Fruit fly (Drosophila melanogaster) whole organism, adult: ENCODE data around the gene wdn.

Experiments
- CG11617 ChIP-seq: fragments of 200-800 bp; sonication (Bioruptor generic); optimal IDR thresholded peaks from 2 replicates; lab custom pipeline; 2017; ENCODE audit warnings: mild to moderate bottlenecking, missing biosample characterization, missing genetic modification reagents, missing genetic modification characterization
- CG12768 ChIP-seq: fragments of 200-800 bp; sonication (Bioruptor generic); optimal IDR thresholded peaks from 2 replicates; lab custom pipeline; 2017; ENCODE audit warnings: missing biosample characterization, missing genetic modification characterization, mild to moderate bottlenecking, moderate library complexity, missing genetic modification reagents
- CG14711 ChIP-seq: fragments of 200-800 bp; sonication (Bioruptor generic); optimal IDR thresholded peaks from 2 replicates; lab custom pipeline; 2018; ENCODE audit warnings: missing biosample characterization, mild to moderate bottlenecking, missing genetic modification characterization, moderate library complexity
- CG1620 ChIP-seq: fragments of 200-800 bp; sonication (Bioruptor generic); optimal IDR thresholded peaks from 2 replicates; lab custom pipeline; 2016; ENCODE audit warnings: missing biosample characterization, missing genetic modification characterization
- CG33017 ChIP-seq: fragments of 200-800 bp; sonication (Bioruptor generic); optimal IDR thresholded peaks from 2 replicates; lab custom pipeline; 2018; ENCODE audit warnings: missing biosample characterization, mild to moderate bottlenecking, missing genetic modification characterization, moderate library complexity
- CG5204 ChIP-seq: fragments of 200-800 bp; sonication (Bioruptor generic); optimal IDR thresholded peaks from 2 replicates; lab custom pipeline; 2016; ENCODE audit warnings: missing biosample characterization, missing genetic modification characterization
- CG7045 ChIP-seq: fragments of 200-800 bp; sonication (Bioruptor generic); optimal IDR thresholded peaks from 2 replicates; lab custom pipeline; 2017; ENCODE audit warnings: missing biosample characterization, mild to moderate bottlenecking, missing genetic modification characterization
- CG7101 ChIP-seq: fragments of 200-800 bp; sonication (Bioruptor generic); optimal IDR thresholded peaks from 2 replicates; lab custom pipeline; 2018; ENCODE audit warnings: missing biosample characterization, mild to moderate bottlenecking, missing genetic modification characterization, moderate library complexity
- Clk ChIP-seq: fragments of 200-800 bp; sonication (Bioruptor generic); optimal IDR thresholded peaks from 2 replicates; lab custom pipeline; 2017; ENCODE audit warnings: missing biosample characterization, missing genetic modification characterization
- Crg-1 ChIP-seq: fragments of 200-800 bp; sonication (Bioruptor generic); optimal IDR thresholded peaks from 2 replicates; lab custom pipeline; 2016; ENCODE audit warnings: missing biosample characterization, missing genetic modification characterization
- Hr96 ChIP-seq: fragments of 200-800 bp; sonication (Bioruptor generic); optimal IDR thresholded peaks from 2 replicates; lab custom pipeline; 2016; ENCODE audit warnings: missing biosample characterization, missing genetic modification characterization
- Mnt ChIP-seq: fragments of 200-800 bp; sonication (Bioruptor generic); optimal IDR thresholded peaks from 2 replicates; lab custom pipeline; 2016; ENCODE audit warnings: missing biosample characterization, mild to moderate bottlenecking, missing genetic modification characterization
- bab1 ChIP-seq: fragments of 200-800 bp; sonication (Bioruptor generic); optimal IDR thresholded peaks from 3 replicates; lab custom pipeline; 2019; ENCODE audit warnings: missing biosample characterization, mild to moderate bottlenecking, missing genetic modification characterization, moderate library complexity
- cic ChIP-seq: fragments of 200-800 bp; sonication (Bioruptor generic); optimal IDR thresholded peaks from 2 replicates; lab custom pipeline; 2017; ENCODE audit warnings: missing biosample characterization, mild to moderate bottlenecking, missing genetic modification characterization, moderate library complexity
- cnc ChIP-seq, 2 experiments: fragments of >200 bp; optimal IDR thresholded peaks; 2 replicates each; lab custom pipeline; 2017
- kay ChIP-seq: fragments of 200-800 bp; sonication (Bioruptor generic); peaks from one replicate; lab custom pipeline; 2016; ENCODE audit warnings: missing biosample characterization, missing genetic modification characterization, borderline replicate concordance
- ovo ChIP-seq: fragments of 200-800 bp; sonication (Bioruptor generic); optimal IDR thresholded peaks from 2 replicates; lab custom pipeline; 2016; ENCODE audit warnings: missing biosample characterization, missing genetic modification characterization
- pad ChIP-seq: fragments of 200-800 bp; sonication (Bioruptor generic); optimal IDR thresholded peaks from 3 replicates; lab custom pipeline; 2017; ENCODE audit warnings: missing biosample characterization, missing genetic modification characterization, mild to moderate bottlenecking, moderate library complexity, missing genetic modification reagents
- tj ChIP-seq: fragments of 200-800 bp; sonication (Bioruptor generic); optimal IDR thresholded peaks from 3 replicates; lab custom pipeline; 2017; ENCODE audit warnings: missing biosample characterization, mild to moderate bottlenecking, missing genetic modification characterization, moderate library complexity
- toe ChIP-seq: fragments of 200-800 bp; sonication (Bioruptor generic); optimal IDR thresholded peaks from 2 replicates; lab custom pipeline; 2016; ENCODE audit warnings: missing biosample characterization, missing genetic modification characterization

Gene wdn

DNA sequence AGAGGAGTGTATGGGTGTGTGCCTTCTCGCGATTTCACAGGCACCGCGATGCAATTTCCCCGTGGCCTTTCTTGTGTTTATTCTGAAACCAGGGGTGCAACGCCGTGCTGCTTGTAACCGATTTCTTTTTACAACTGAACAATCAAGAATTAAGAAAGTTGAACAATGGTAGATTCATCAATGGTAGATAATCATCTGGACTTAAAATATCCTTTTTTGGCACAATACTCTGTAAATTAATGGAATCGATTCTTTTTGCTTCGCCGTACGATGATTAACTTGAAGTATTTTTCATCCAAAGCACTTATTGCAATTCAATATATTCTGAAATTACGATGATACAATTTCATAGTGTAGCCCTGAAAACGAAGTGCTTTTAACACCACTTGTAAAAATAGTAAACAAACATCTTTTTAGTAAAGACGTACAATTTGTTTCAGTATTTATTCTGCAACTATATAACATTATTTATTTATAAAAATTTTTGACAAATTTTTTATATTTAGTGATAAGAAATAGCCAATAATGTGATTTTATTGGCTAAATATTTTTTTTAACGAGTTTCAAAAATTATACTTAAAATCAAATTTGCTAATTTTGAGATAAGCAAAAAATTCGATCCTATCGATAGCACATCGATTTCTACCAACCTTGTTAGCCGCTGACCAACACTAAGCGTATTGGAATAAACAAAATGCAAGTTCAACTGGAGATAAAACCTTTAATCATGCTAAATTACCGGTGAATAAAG lies 8.6 kb upstream of the wdn start, which contains the start of the genes CG1523 and CG1647:
CG1523 (minus strand) TSS at position 114 of the 751 bp plus-strand sequence.
CG1647 (plus strand) TSS at position 667 of the 751 bp plus-strand sequence.
- TF ChIP-seq CG1620 (peak; percentile 45), Mnt (GFP tag; lab: Kevin White, UChicago) (peak; percentile 53), ovo (no peak), pad (peak; percentile 67), CG7101 (tag; lab: Kevin White, UChicago) (peak; percentile 77), cic (no peak), CG7045 (GFP tag; lab: Kevin White, UChicago) (peak; percentile 78), CG11617 (GFP tag; lab: Kevin White, UChicago) (peak; percentile 84), bab1 (GFP tag; lab: Kevin White, UChicago) (peak; percentile 78), Crg-1 (peak; percentile 57), Hr96 (GFP tag; lab: Kevin White, UChicago) (peak; percentile 76), kay (no peak), CG12768 (peak; percentile 79), CG14711 (tag; lab: Kevin White, UChicago) (peak; percentile 67), tj (GFP tag; lab: Kevin White, UChicago) (peak; percentile 50), Clk (GFP tag; lab: Kevin White, UChicago) (peak; percentile 25), toe (GFP tag; lab: Kevin White, UChicago) (peak; percentile 70), CG33017 (tag; lab: Kevin White, UChicago) (peak; percentile 64), cnc (optimal IDR thresholded peaks at IDR 0.05; lab: Kevin White, UChicago) (no peak), CG5204 (GFP tag; lab: Kevin White, UChicago) (peak; percentile 77)

DNA sequence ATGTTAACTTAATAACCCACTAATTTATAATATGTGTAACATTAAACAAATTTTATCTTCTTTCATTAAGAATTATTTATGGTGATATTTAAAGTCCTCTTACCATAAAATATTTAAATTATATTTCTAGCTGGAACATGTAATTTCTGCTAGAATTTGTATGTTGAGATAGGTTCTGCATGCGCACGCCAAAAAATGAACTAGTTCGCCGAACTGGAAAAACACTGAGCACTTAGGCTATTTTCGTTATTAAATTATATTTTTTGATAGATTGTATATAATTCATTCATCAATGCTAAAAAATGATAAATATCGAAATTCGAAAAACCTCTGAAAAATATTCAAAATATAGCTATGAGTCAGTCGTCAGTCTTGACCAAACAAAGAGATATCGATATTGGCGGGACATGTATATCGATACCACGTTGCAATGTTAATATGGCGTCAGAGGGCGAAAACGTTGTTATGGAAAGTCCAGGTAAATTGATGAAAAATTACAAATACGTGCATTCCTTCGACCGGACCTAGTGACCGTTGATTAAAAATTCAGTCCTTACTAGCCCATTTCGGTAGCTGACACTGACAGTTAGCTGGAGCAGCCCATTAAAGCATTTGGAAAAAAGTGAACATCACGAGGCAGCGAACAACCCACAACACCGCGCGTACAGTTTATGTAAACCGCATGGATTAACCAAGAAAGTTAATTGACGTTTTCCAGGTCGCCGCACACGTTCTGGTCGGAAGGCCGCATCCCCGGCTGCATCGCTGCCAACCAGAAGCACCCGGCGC lies 734 bp upstream of the wdn start, which contains the start of gene Prp39:
Prp39 (plus strand) TSS at position 426 of the 789 bp plus-strand sequence.
- TF ChIP-seq Mnt (GFP tag; lab: Kevin White, UChicago) (peak; percentile 71), CG33017 (tag; lab: Kevin White, UChicago) (no peak), tj (GFP tag; lab: Kevin White, UChicago) (peak; percentile 6), kay (no peak), CG7101 (tag; lab: Kevin White, UChicago) (peak; percentile 8), bab1 (GFP tag; lab: Kevin White, UChicago) (peak; percentile 31), cic (no peak), CG1620 (no peak), CG14711 (tag; lab: Kevin White, UChicago) (peak; percentile 1), Hr96 (GFP tag; lab: Kevin White, UChicago) (no peak), cnc (optimal IDR thresholded peaks at IDR 0.05; lab: Kevin White, UChicago) (no peak), Clk (GFP tag; lab: Kevin White, UChicago) (no peak)

DNA sequence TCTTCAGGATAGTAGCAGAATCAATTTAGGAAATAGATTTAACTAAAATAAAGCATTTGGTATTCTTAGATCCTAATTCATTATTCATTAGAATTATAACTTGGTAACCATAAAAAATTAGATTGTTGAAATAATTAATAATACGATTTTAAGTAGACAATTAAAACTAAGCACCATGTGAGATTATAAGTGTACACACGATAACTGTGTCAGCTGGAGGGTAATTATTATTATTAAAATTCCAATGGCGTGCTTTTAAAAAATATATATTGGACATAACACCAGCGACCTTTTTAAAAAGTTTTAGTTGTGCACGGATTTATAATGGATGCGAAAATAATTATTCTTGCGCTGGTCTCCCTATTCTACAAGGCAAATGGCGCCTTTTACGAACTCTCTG lies 4.7 kb downstream of the wdn start, which contains the start of gene CheB98a:
CheB98a (plus strand) TSS at position 301 of the 400 bp plus-strand sequence.
- TF ChIP-seq bab1 (GFP tag; lab: Kevin White, UChicago) (no peak), cnc (optimal IDR thresholded peaks at IDR 0.05; lab: Kevin White, UChicago) (no peak), kay (no peak), Clk (GFP tag; lab: Kevin White, UChicago) (no peak), CG14711 (tag; lab: Kevin White, UChicago) (no peak), CG12768 (no peak), ovo (no peak), CG33017 (tag; lab: Kevin White, UChicago) (no peak), CG7101 (tag; lab: Kevin White, UChicago) (no peak), tj (GFP tag; lab: Kevin White, UChicago) (no peak), CG5204 (GFP tag; lab: Kevin White, UChicago) (no peak)

DNA sequence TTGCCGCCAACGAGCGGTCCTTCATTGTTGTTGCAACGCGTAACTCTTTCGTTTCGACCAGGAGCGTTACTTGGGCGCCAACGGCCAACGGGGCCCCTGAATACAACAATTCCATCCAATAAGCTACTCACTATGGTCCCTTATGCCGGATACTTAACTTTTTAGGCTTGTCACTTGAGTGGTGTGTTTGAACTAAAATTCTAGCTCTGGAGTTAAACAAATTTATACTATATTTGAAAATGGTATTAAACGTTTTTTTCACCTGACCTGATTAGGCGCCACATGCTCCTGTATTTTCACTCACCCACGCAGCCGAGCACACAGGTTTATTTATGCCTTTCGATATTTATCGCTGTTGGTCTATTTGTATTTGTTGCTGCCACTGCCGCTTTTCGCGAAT lies 6.0 kb downstream of the wdn start:
- TF ChIP-seq cic (no peak), bab1 (GFP tag; lab: Kevin White, UChicago) (no peak), Hr96 (GFP tag; lab: Kevin White, UChicago) (no peak), CG1620 (no peak), CG7045 (GFP tag; lab: Kevin White, UChicago) (no peak), toe (GFP tag; lab: Kevin White, UChicago) (no peak), tj (GFP tag; lab: Kevin White, UChicago) (no peak), Clk (GFP tag; lab: Kevin White, UChicago) (no peak), CG5204 (GFP tag; lab: Kevin White, UChicago) (no peak)

DNA sequence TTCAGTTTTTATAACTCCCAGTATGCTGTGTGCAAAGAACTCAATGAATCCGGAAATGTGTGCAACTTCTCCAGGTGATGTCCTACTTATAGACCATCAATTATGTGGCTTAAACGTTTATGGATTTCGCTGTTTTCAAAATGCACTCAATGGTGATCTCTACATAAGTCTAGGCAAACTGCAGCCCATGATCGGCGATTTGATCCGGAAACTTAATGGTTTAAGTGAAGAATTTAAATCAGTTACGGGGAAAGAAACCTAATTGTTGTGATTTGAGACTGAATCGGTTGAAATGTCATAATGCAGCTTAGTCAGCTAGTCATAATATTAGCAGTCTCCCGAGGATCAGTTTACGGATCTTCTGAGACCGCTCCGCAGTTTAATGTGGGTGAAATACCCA lies 20.9 kb downstream of the wdn start, which contains the start of gene intr:
intr (plus strand) TSS at position 301 of the 400 bp plus-strand sequence.
- TF ChIP-seq CG33017 (tag; lab: Kevin White, UChicago) (no peak), cic (no peak), Mnt (GFP tag; lab: Kevin White, UChicago) (no peak), CG7101 (tag; lab: Kevin White, UChicago) (no peak), CG12768 (no peak), tj (GFP tag; lab: Kevin White, UChicago) (no peak), bab1 (GFP tag; lab: Kevin White, UChicago) (no peak), CG5204 (GFP tag; lab: Kevin White, UChicago) (no peak), CG14711 (tag; lab: Kevin White, UChicago) (no peak), Clk (GFP tag; lab: Kevin White, UChicago) (no peak)
